Worm (Caenorhabditis elegans) whole organism, L4 larva: ENCODE results near the gene C25H3.11.

Source experiments
- D1046.2 ChIP-seq: fragments of 200-800 bp; sonication (Bioruptor generic); IDR thresholded peaks from 2 replicates; pipeline ENCODE4 v1.3.6; 2022; ENCODE audit warnings: missing genetic modification characterization, missing compliant biosample characterization
- F10B5.3 ChIP-seq: sonication (generic microtip); optimal IDR thresholded peaks from 2 replicates; lab custom pipeline; 2016; ENCODE audit warnings: mild to moderate bottlenecking, missing genetic modification characterization, missing compliant biosample characterization
- F26F4.8 ChIP-seq: fragments of 200-800 bp; sonication (Bioruptor generic); conservative IDR thresholded peaks from 2 replicates; pipeline ENCODE4 v1.3.6; 2022; ENCODE audit warnings: missing genetic modification characterization, missing compliant biosample characterization
- T26A8.4 ChIP-seq: fragments of 200-800 bp; sonication (Bioruptor generic); IDR thresholded peaks from 2 replicates; pipeline ENCODE4 v1.3.6; 2022; ENCODE audit warnings: missing genetic modification characterization, missing compliant biosample characterization
- Y105C5A.15 ChIP-seq: fragments of 200-800 bp; sonication (Bioruptor generic); IDR thresholded peaks from 2 replicates; pipeline ENCODE4 v1.3.6; 2022; ENCODE audit warnings: missing genetic modification characterization, missing compliant biosample characterization
- Y75B8A.6 ChIP-seq: fragments of 200-800 bp; sonication (Bioruptor generic); IDR thresholded peaks from 2 replicates; pipeline ENCODE4 v1.3.6; 2022; ENCODE audit warnings: missing genetic modification reagents, missing genetic modification characterization, missing compliant biosample characterization
- ZK337.2 ChIP-seq: fragments of 200-800 bp; sonication (Bioruptor generic); IDR thresholded peaks from 2 replicates; pipeline ENCODE4 v1.3.6; 2022; ENCODE audit warnings: missing genetic modification reagents, missing genetic modification characterization, missing compliant biosample characterization
- aly-2 ChIP-seq: sonication (generic microtip); optimal IDR thresholded peaks from 2 replicates; lab custom pipeline; 2018; ENCODE audit warnings: missing biosample characterization, missing genetic modification characterization
- ama-1 ChIP-seq: fragments of 150-350 bp; optimal IDR thresholded peaks from 2 replicates; lab custom pipeline; 2014; ENCODE audit warnings: inconsistent platforms, mixed read lengths
- arid-1 ChIP-seq: fragments of 200-800 bp; sonication (Bioruptor generic); conservative IDR thresholded peaks from 2 replicates; pipeline ENCODE4 v1.3.6; 2022; ENCODE audit warnings: missing genetic modification reagents, missing genetic modification characterization, missing compliant biosample characterization
- ceh-20 ChIP-seq: fragments of 200-800 bp; sonication (Bioruptor generic); IDR thresholded peaks from 2 replicates; pipeline ENCODE4 v1.3.6; 2022; ENCODE audit warnings: missing genetic modification reagents, missing genetic modification characterization, missing compliant biosample characterization
- ceh-28 ChIP-seq: fragments of 150-350 bp; optimal IDR thresholded peaks from 2 replicates; lab custom pipeline; 2014; ENCODE audit warnings: missing biosample characterization, missing genetic modification reagents, missing genetic modification characterization
- ceh-32 ChIP-seq: sonication (generic microtip); optimal IDR thresholded peaks from 2 replicates; lab custom pipeline; 2016; ENCODE audit warnings: mild to moderate bottlenecking, missing genetic modification characterization, missing compliant biosample characterization; ENCODE audit not compliant: poor library complexity
- ceh-82 ChIP-seq: sonication (generic microtip); optimal IDR thresholded peaks from 2 replicates; lab custom pipeline; 2017; ENCODE audit warnings: missing biosample characterization, missing genetic modification characterization
- ces-1 ChIP-seq: fragments of 150-350 bp; sonication (generic microtip); optimal IDR thresholded peaks from 4 replicates; lab custom pipeline; 2014; ENCODE audit warnings: missing biosample characterization, missing genetic modification reagents, missing genetic modification characterization
- ctbp-1 ChIP-seq: fragments of 200-800 bp; sonication (Bioruptor generic); IDR thresholded peaks from 2 replicates; pipeline ENCODE4 v1.3.6; 2022; ENCODE audit warnings: missing genetic modification reagents, missing genetic modification characterization, missing compliant biosample characterization
- fkh-10 ChIP-seq: fragments of 150-350 bp; optimal IDR thresholded peaks from 2 replicates; lab custom pipeline; 2014; ENCODE audit warnings: missing biosample characterization, missing genetic modification reagents, missing genetic modification characterization
- fos-1 ChIP-seq: fragments of 150-350 bp; optimal IDR thresholded peaks from 2 replicates; lab custom pipeline; 2014; ENCODE audit warnings: missing biosample characterization, missing genetic modification characterization
- hmg-1.1 ChIP-seq: fragments of 200-800 bp; sonication (Bioruptor generic); IDR thresholded peaks from 2 replicates; pipeline ENCODE4 v1.3.6; 2022; ENCODE audit warnings: missing genetic modification reagents, missing genetic modification characterization, missing compliant biosample characterization
- lim-7 ChIP-seq: fragments of 200-800 bp; sonication (Bioruptor generic); IDR thresholded peaks from 2 replicates; pipeline ENCODE4 v1.3.6; 2022; ENCODE audit warnings: missing genetic modification characterization, missing compliant biosample characterization
- lin-15B ChIP-seq: fragments of 150-350 bp; sonication (generic microtip); optimal IDR thresholded peaks from 3 replicates; lab custom pipeline; 2014; ENCODE audit warnings: missing biosample characterization, missing genetic modification characterization
- lin-29 ChIP-seq: fragments of 200-800 bp; sonication (Bioruptor generic); IDR thresholded peaks from 2 replicates; pipeline ENCODE4 v1.3.6; 2022; ENCODE audit warnings: missing genetic modification reagents, missing genetic modification characterization, missing compliant biosample characterization
- mdl-1 ChIP-seq, 2 experiments: fragments of 150-350 bp in 1 of 2; sonication (generic microtip) in 1 of 2; optimal IDR thresholded peaks; 2 replicates each; lab custom pipeline; 2014 to 2017; ENCODE audit warnings: missing biosample characterization in 2 of 2, missing genetic modification characterization in 2 of 2
- mdt-29 ChIP-seq: fragments of 200-800 bp; sonication (Bioruptor generic); IDR thresholded peaks from 2 replicates; pipeline ENCODE4 v1.3.6; 2022; ENCODE audit warnings: missing genetic modification reagents, missing genetic modification characterization, missing compliant biosample characterization
- mxl-3 ChIP-seq: fragments of 200-800 bp; sonication (Bioruptor generic); optimal IDR thresholded peaks from 2 replicates; lab custom pipeline; 2018; ENCODE audit warnings: mild to moderate bottlenecking, missing genetic modification characterization, missing compliant biosample characterization
- nhr-11 ChIP-seq: fragments of 150-350 bp; optimal IDR thresholded peaks from 2 replicates; lab custom pipeline; 2014; ENCODE audit warnings: missing biosample characterization, missing genetic modification characterization
- nhr-28 ChIP-seq: fragments of 150-350 bp; optimal IDR thresholded peaks from 2 replicates; lab custom pipeline; 2014; ENCODE audit warnings: missing biosample characterization, missing genetic modification characterization
- nhr-6 ChIP-seq: fragments of 150-350 bp; optimal IDR thresholded peaks from 2 replicates; lab custom pipeline; 2014; ENCODE audit warnings: missing biosample characterization, missing genetic modification characterization
- nhr-76 ChIP-seq: fragments of 150-350 bp; optimal IDR thresholded peaks from 2 replicates; lab custom pipeline; 2014; ENCODE audit warnings: missing biosample characterization, missing genetic modification characterization
- php-3 ChIP-seq: fragments of 200-800 bp; sonication (Bioruptor generic); IDR thresholded peaks from 2 replicates; pipeline ENCODE4 v1.3.6; 2022; ENCODE audit warnings: missing genetic modification reagents, missing genetic modification characterization, missing compliant biosample characterization
- skn-1 ChIP-seq: fragments of 150-350 bp; optimal IDR thresholded peaks from 2 replicates; lab custom pipeline; 2014; ENCODE audit warnings: missing biosample characterization, missing genetic modification characterization
- spr-3 ChIP-seq: fragments of 200-800 bp; sonication (Bioruptor generic); optimal IDR thresholded peaks from 2 replicates; lab custom pipeline; 2018; ENCODE audit warnings: mild to moderate bottlenecking, missing genetic modification characterization, missing compliant biosample characterization
- unc-130 ChIP-seq: sonication (generic microtip); optimal IDR thresholded peaks from 2 replicates; lab custom pipeline; 2016; ENCODE audit warnings: missing genetic modification reagents, missing genetic modification characterization, missing compliant biosample characterization
- unc-39 ChIP-seq: sonication (generic microtip); optimal IDR thresholded peaks from 2 replicates; lab custom pipeline; 2017; ENCODE audit warnings: missing biosample characterization, missing genetic modification characterization
- unc-62 ChIP-seq, 3 experiments: fragments of 150-350 bp in 1 of 3; sonication (generic microtip); optimal IDR thresholded peaks in 2 of 3; peaks in 1 of 3; 1 replicate in 1 of 3; 2 replicates in 2 of 3; lab custom pipeline; 2014 to 2017; ENCODE audit warnings: missing biosample characterization in 3 of 3, missing genetic modification characterization in 3 of 3, missing genetic modification reagents in 3 of 3, missing genotype in 1 of 3
- vab-7 ChIP-seq: fragments of 200-800 bp; sonication (Bioruptor generic); IDR thresholded peaks from 2 replicates; pipeline ENCODE4 v1.3.6; 2022; ENCODE audit warnings: missing genetic modification reagents, missing genetic modification characterization, missing compliant biosample characterization
- zag-1 ChIP-seq: fragments of 150-350 bp; optimal IDR thresholded peaks from 2 replicates; lab custom pipeline; 2014; ENCODE audit warnings: missing biosample characterization, missing genetic modification characterization
- zfp-3 ChIP-seq: fragments of 200-800 bp; sonication (Bioruptor generic); conservative IDR thresholded peaks from 2 replicates; pipeline ENCODE4 v1.3.6; 2022; ENCODE audit warnings: missing genetic modification reagents, missing genetic modification characterization, missing compliant biosample characterization
- ztf-7 ChIP-seq: fragments of 150-350 bp; optimal IDR thresholded peaks from 2 replicates; lab custom pipeline; 2014; ENCODE audit warnings: missing biosample characterization, missing genetic modification characterization

The C25H3.11 gene

DNA sequence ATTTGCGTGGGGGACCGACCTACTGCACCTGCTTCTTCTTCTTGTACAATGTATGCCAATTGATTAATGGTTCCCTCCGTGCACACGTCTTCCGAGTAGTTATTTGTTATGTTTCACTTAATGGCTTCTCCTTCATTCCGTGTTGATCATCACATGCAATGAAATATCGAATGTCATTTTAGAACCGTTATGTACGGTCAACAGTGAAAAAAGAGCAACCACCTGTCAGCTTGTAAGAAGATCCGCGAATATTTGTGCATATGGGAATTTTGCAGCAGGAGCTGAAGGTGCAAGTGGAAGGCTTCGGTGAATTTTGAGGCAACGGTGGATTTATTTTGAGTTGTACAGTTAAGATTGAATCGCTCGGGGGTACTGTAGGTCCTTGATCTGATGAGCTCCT lies 47.8 kb upstream of the C25H3.11 start:
- TF ChIP-seq unc-62 (GFP tag; optimal IDR thresholded peaks at IDR 0.05 in 1 of 2; lab: Kevin White, UChicago) (peak in 1 of 2 experiments; percentile 97), unc-62 (tag; optimal IDR thresholded peaks at IDR 0.05; lab: Kevin White, UChicago) (no peak), ceh-82 (tag; lab: Kevin White, UChicago) (no peak), aly-2 (no peak)

ce11 chrII:5735744-5736143 lies 46.9 kb upstream of the C25H3.11 start:
- peak in 1 of 2 experiments; percentile 1 for TF ChIP-seq unc-62 (GFP tag; optimal IDR thresholded peaks at IDR 0.05 in 1 of 2; lab: Kevin White, UChicago)
- no peak for TF ChIP-seq unc-62 (tag; optimal IDR thresholded peaks at IDR 0.05; lab: Kevin White, UChicago)
- no peak for TF ChIP-seq F10B5.3 (tag; lab: Kevin White, UChicago)
- TF ChIP-seq, all 104 proteins: peak for 1

DNA sequence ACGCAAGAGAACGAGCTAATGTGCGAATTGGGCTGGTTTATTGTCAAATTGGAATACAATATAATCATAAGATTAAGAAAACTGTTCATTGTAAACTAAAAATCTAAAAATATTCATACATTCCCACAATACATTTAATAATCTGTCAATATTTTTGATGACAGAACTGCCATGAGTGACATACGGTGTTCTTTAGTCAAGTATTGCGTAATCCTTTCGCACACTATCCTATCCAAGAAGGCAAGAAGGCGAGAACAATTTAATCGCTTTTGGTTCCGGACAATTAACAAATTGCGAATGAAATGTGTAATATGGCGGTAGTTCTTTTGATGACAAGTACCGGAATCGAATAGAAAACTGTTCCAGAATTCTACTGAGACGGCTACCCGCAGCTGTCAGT lies 46.0 kb upstream of the C25H3.11 start:
- no peak for TF ChIP-seq zfp-3
- no peak for TF ChIP-seq arid-1 (GFP tag; lab: Robert Waterston, UW)
- no peak for TF ChIP-seq php-3 (GFP tag; lab: Robert Waterston, UW)
- TF ChIP-seq ceh-82 (tag; lab: Kevin White, UChicago), result no peak
- TF ChIP-seq nhr-28 (tag; lab: Kevin White, UChicago), result no peak
- no peak for TF ChIP-seq hmg-1.1
- TF ChIP-seq skn-1 (tag; lab: Kevin White, UChicago), result no peak
- no peak for TF ChIP-seq T26A8.4 (GFP tag; lab: Robert Waterston, UW)
- no peak for TF ChIP-seq Y75B8A.6 (GFP tag; lab: Robert Waterston, UW)
- TF ChIP-seq fos-1 (tag; lab: Kevin White, UChicago), result no peak

DNA sequence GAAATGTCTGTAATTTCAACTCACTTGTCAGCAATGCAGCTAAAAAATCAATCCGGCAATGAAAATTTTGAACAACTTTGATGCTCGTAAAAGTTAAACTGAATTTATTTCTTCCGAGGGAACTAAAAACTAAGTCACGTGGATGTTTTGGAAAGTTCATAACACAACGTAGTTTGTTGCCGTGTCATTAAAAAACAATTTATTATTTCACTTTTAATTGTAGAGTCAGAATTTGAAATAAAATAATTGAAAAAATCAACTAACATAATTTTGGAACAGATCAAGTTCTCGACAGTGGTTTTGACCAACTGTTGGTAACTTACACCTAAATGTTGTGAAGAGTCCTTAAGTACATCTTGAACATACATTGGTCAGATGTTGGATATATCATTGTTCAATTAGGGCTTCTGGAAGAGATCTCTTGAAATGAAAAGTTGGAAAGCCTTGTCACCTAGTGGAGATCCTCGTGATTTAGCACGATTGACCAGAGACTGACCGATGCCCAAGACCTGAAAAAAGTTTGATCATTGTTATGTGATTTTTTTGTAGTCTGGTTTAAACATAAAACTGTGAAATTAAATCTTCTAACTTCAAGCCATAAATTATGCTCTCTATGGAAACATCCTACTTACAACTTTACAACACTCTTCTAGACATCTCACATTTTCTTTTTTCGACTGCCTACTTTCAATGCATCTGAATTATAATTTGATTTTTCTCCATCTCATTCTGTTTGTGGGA lies 41.7 kb upstream of the C25H3.11 start, which contains the start of the genes C18A3.7 and C18A3.11:
Gene C18A3.7 (minus strand): TSS at position 101 of the 741 bp plus-strand sequence.
Gene C18A3.11 (plus strand): TSS at position 691 of the 741 bp plus-strand sequence.
- TF ChIP-seq unc-39 (tag; lab: Kevin White, UChicago) (no peak), mxl-3 (GFP tag; lab: Kevin White, UChicago) (no peak), ztf-7 (no peak), Y75B8A.6 (GFP tag; lab: Robert Waterston, UW) (no peak), fkh-10 (no peak), lim-7 (GFP tag; lab: Robert Waterston, UW) (no peak), nhr-6 (no peak)

ce11 chrII:5727707-5728106 lies 38.9 kb upstream of the C25H3.11 start, which contains the start of gene rab-3:
Gene rab-3 (minus strand): TSS chrII:5727853.
- TF ChIP-seq ctbp-1 (0 out of 2 replicates have a peak, but pooled peaks have one; percentile 14), unc-62 (GFP tag; optimal IDR thresholded peaks at IDR 0.05 in 1 of 2; lab: Kevin White, UChicago) (peak in 1 of 2 experiments; percentile 35), unc-62 (tag; optimal IDR thresholded peaks at IDR 0.05; lab: Kevin White, UChicago) (no peak), fkh-10 (peak; percentile 10), ceh-32 (tag; lab: Kevin White, UChicago) (no peak)
- TF ChIP-seq, all 104 proteins: peak for 3

DNA sequence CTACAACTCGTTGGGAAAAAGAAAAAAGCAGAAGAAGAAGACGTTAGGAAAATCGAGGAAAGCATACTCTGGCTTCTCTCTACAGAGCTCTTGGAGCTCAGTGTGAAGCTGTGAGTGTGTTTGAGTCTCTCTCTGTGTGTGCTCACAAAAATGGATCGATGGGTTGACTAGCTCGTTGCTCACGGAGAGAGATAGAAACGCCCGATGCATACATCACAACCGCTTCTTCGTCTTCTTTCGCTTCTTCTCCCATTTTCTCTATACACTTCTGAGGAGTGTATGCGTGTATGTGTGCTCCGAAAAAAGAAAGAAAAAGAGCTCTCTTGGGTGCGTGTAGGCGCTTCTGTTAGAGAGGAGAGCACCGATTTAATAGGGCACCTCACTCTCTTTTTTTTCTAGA lies 36.3 kb upstream of the C25H3.11 start:
- TF ChIP-seq aly-2 (no peak), ceh-82 (tag; lab: Kevin White, UChicago) (no peak), spr-3 (GFP tag; lab: Kevin White, UChicago) (no peak), lin-15B (tag; lab: Kevin White, UChicago) (no peak), mdl-1 (tag; optimal IDR thresholded peaks at IDR 0.05; lab: Kevin White, UChicago) (peak in 1 of 2 experiments; percentile 47), nhr-76 (tag; lab: Kevin White, UChicago) (no peak), Y105C5A.15 (GFP tag; lab: Robert Waterston, UW) (no peak), vab-7 (GFP tag; lab: Robert Waterston, UW) (peak; percentile 35; the same call in 1 of the 2 replicates), ctbp-1 (peak; percentile 73), unc-130 (GFP tag; lab: Kevin White, UChicago) (no peak), ceh-20 (GFP tag; lab: Robert Waterston, UW) (peak; percentile 46; the same call in 1 of the 2 replicates), F26F4.8 (GFP tag; lab: Robert Waterston, UW) (no peak), D1046.2 (GFP tag; lab: Robert Waterston, UW) (no peak), nhr-11 (peak; percentile 57), T26A8.4 (GFP tag; lab: Robert Waterston, UW) (no peak), mdt-29 (GFP tag; lab: Robert Waterston, UW) (no peak), ZK337.2 (GFP tag; lab: Robert Waterston, UW) (no peak), ceh-28 (peak; percentile 61), nhr-6 (no peak), zag-1 (tag; lab: Kevin White, UChicago) (no peak), ces-1 (GFP tag; lab: Kevin White, UChicago) (peak; percentile 67), ama-1 (lab: Kevin White, UChicago) (no peak), hmg-1.1 (peak; percentile 86), lin-29 (GFP tag; lab: Robert Waterston, UW) (no peak)
